Worm (Caenorhabditis elegans) whole organism, young adult: ENCODE results near the gene garr-1.

Experiments used
- B0261.1 ChIP-seq: sonication (generic microtip); optimal IDR thresholded peaks from 2 replicates; lab custom pipeline; 2016; ENCODE audit warnings: mild to moderate bottlenecking, missing genetic modification characterization, moderate library complexity, missing compliant biosample characterization
- B0336.3 ChIP-seq: fragments of 200-800 bp; sonication (Bioruptor generic); IDR thresholded peaks from 2 replicates; pipeline ENCODE4 v1.3.6; 2022; ENCODE audit warnings: missing genetic modification characterization, missing compliant biosample characterization
- F10E7.11 ChIP-seq: sonication (generic microtip); optimal IDR thresholded peaks from 2 replicates; lab custom pipeline; 2017; ENCODE audit warnings: mild to moderate bottlenecking, missing genetic modification characterization, moderate library complexity, missing compliant biosample characterization
- F33H1.4 ChIP-seq: fragments of 200-800 bp; sonication (Bioruptor generic); IDR thresholded peaks from 2 replicates; pipeline ENCODE4 v1.3.6; 2022; ENCODE audit warnings: missing genetic modification reagents, missing genetic modification characterization, missing compliant biosample characterization
- F57A8.1 ChIP-seq: fragments of 200-800 bp; sonication (Bioruptor generic); optimal IDR thresholded peaks from 2 replicates; lab custom pipeline; 2018; ENCODE audit warnings: mild to moderate bottlenecking, missing genetic modification characterization, moderate library complexity, missing compliant biosample characterization
- K11D2.4 ChIP-seq: fragments of 200-800 bp; sonication (Bioruptor generic); IDR thresholded peaks from 2 replicates; pipeline ENCODE4 v1.3.6; 2022; ENCODE audit warnings: missing genetic modification reagents, missing genetic modification characterization, missing compliant biosample characterization
- K12H6.12 ChIP-seq: fragments of 200-800 bp; sonication (Bioruptor generic); optimal IDR thresholded peaks from 2 replicates; lab custom pipeline; 2018; ENCODE audit warnings: mild to moderate bottlenecking, missing genetic modification characterization, missing compliant biosample characterization
- Y53F4B.3 ChIP-seq: fragments of 200-800 bp; sonication (Bioruptor generic); IDR thresholded peaks from 2 replicates; pipeline ENCODE4 v1.3.6; 2022; ENCODE audit warnings: missing genetic modification reagents, missing genetic modification characterization, missing compliant biosample characterization
- Y67H2A.10 ChIP-seq: fragments of 200-800 bp; sonication (Bioruptor generic); conservative IDR thresholded peaks from 2 replicates; pipeline ENCODE4 v1.3.6; 2022; ENCODE audit warnings: missing genetic modification reagents, missing genetic modification characterization, missing compliant biosample characterization
- attf-5 ChIP-seq: fragments of 200-800 bp; sonication (Bioruptor generic); optimal IDR thresholded peaks from 2 replicates; lab custom pipeline; 2018; ENCODE audit warnings: mild to moderate bottlenecking, missing genetic modification characterization, missing compliant biosample characterization
- bed-1 ChIP-seq: fragments of 200-800 bp; sonication (Bioruptor generic); IDR thresholded peaks from 2 replicates; pipeline ENCODE4 v1.3.6; 2022; ENCODE audit warnings: missing genetic modification reagents, missing genetic modification characterization, missing compliant biosample characterization
- ccch-3 ChIP-seq: fragments of 200-800 bp; sonication (Bioruptor generic); optimal IDR thresholded peaks from 2 replicates; lab custom pipeline; 2018; ENCODE audit warnings: mild to moderate bottlenecking, missing genetic modification characterization, missing compliant biosample characterization
- cebp-1 ChIP-seq, 2 experiments: fragments of 200-800 bp in 1 of 2; sonication (Bioruptor generic) in 1 of 2; sonication (generic microtip) in 1 of 2; IDR thresholded peaks in 1 of 2; optimal IDR thresholded peaks in 1 of 2; 2 replicates each; pipeline versions ENCODE4 v1.3.6 to Lab custom; 2017 to 2022; ENCODE audit warnings: missing compliant biosample characterization in 2 of 2, missing genetic modification characterization in 2 of 2, mild to moderate bottlenecking in 1 of 2, missing genetic modification reagents in 1 of 2, moderate library complexity in 1 of 2
- ceh-100 ChIP-seq: fragments of 200-800 bp; sonication (Bioruptor generic); IDR thresholded peaks from 2 replicates; pipeline ENCODE4 v1.3.6; 2022; ENCODE audit warnings: missing genetic modification reagents, missing genetic modification characterization, missing compliant biosample characterization
- ceh-40 ChIP-seq: fragments of 200-800 bp; sonication (Bioruptor generic); IDR thresholded peaks from 2 replicates; pipeline ENCODE4 v1.3.6; 2022; ENCODE audit warnings: missing genetic modification characterization, missing compliant biosample characterization
- ceh-91 ChIP-seq: fragments of 200-800 bp; sonication (Bioruptor generic); IDR thresholded peaks from 2 replicates; pipeline ENCODE4 v1.3.6; 2022; ENCODE audit warnings: missing genetic modification reagents, missing genetic modification characterization, missing compliant biosample characterization
- chd-7 ChIP-seq: sonication (generic microtip); optimal IDR thresholded peaks from 2 replicates; lab custom pipeline; 2016; ENCODE audit warnings: mild to moderate bottlenecking, missing genetic modification characterization, moderate library complexity, missing compliant biosample characterization
- dpff-1 ChIP-seq: sonication (generic microtip); optimal IDR thresholded peaks from 2 replicates; lab custom pipeline; 2017; ENCODE audit warnings: mild to moderate bottlenecking, missing genetic modification characterization, missing compliant biosample characterization
- egrh-3 ChIP-seq: fragments of 200-800 bp; sonication (Bioruptor generic); IDR thresholded peaks from 2 replicates; pipeline ENCODE4 v1.3.6; 2022; ENCODE audit warnings: missing genetic modification reagents, missing genetic modification characterization, missing compliant biosample characterization
- fkh-3 ChIP-seq: sonication (generic microtip); optimal IDR thresholded peaks from 2 replicates; lab custom pipeline; 2016; ENCODE audit warnings: mild to moderate bottlenecking, missing genetic modification characterization, missing compliant biosample characterization
- gei-17 ChIP-seq: fragments of 200-800 bp; sonication (Bioruptor generic); optimal IDR thresholded peaks from 2 replicates; lab custom pipeline; 2018; ENCODE audit warnings: mild to moderate bottlenecking, missing genetic modification characterization, missing compliant biosample characterization
- him-1 ChIP-seq: sonication (generic microtip); optimal IDR thresholded peaks from 2 replicates; lab custom pipeline; 2016; ENCODE audit warnings: missing genotype, missing genetic modification reagents, missing genetic modification characterization, missing compliant biosample characterization
- hlh-12 ChIP-seq: sonication (generic microtip); optimal IDR thresholded peaks from 2 replicates; lab custom pipeline; 2016; ENCODE audit warnings: missing genetic modification characterization, missing compliant biosample characterization
- hmg-1.2 ChIP-seq: fragments of 200-800 bp; sonication (Bioruptor generic); IDR thresholded peaks from 2 replicates; pipeline ENCODE4 v1.3.6; 2022; ENCODE audit warnings: missing genetic modification reagents, missing genetic modification characterization, missing compliant biosample characterization
- let-607 ChIP-seq, 2 experiments: fragments of 200-800 bp in 1 of 2; sonication (Bioruptor generic) in 1 of 2; sonication (generic microtip) in 1 of 2; optimal IDR thresholded peaks; 2 replicates each; lab custom pipeline; 2016 to 2018; ENCODE audit warnings: mild to moderate bottlenecking in 2 of 2, missing compliant biosample characterization in 2 of 2, missing genetic modification characterization in 2 of 2, moderate library complexity in 2 of 2, missing genotype in 1 of 2
- lin-35 ChIP-seq, 3 experiments: fragments of 150-350 bp in 2 of 3; sonication (generic microtip) in 1 of 3; optimal IDR thresholded peaks; 2 replicates each; lab custom pipeline; 2014 to 2018; ENCODE audit warnings: missing biosample characterization in 3 of 3, missing genetic modification characterization in 3 of 3, missing genetic modification reagents in 3 of 3
- lin-40 ChIP-seq: sonication (generic microtip); optimal IDR thresholded peaks from 2 replicates; lab custom pipeline; 2016; ENCODE audit warnings: missing genetic modification characterization, mild to moderate bottlenecking, missing compliant biosample characterization, missing genotype, missing genetic modification reagents
- lin-54 ChIP-seq: fragments of 200-800 bp; sonication (Bioruptor generic); optimal IDR thresholded peaks from 2 replicates; lab custom pipeline; 2018; ENCODE audit warnings: mild to moderate bottlenecking, missing genetic modification characterization, missing compliant biosample characterization
- madf-10 ChIP-seq: sonication (generic microtip); optimal IDR thresholded peaks from 2 replicates; lab custom pipeline; 2016; ENCODE audit warnings: mild to moderate bottlenecking, missing genetic modification characterization, missing compliant biosample characterization
- madf-6 ChIP-seq: fragments of 200-800 bp; sonication (Bioruptor generic); IDR thresholded peaks from 2 replicates; pipeline ENCODE4 v1.3.6; 2022; ENCODE audit warnings: missing genetic modification reagents, missing genetic modification characterization, missing compliant biosample characterization
- mcd-1 ChIP-seq: fragments of 200-800 bp; sonication (Bioruptor generic); IDR thresholded peaks from 2 replicates; pipeline ENCODE4 v1.3.6; 2022; ENCODE audit warnings: missing genetic modification reagents, missing genetic modification characterization, missing compliant biosample characterization
- nfyb-1 ChIP-seq: fragments of 200-800 bp; sonication (Bioruptor generic); IDR thresholded peaks from 2 replicates; pipeline ENCODE4 v1.3.6; 2022; ENCODE audit warnings: missing genetic modification reagents, missing genetic modification characterization, missing compliant biosample characterization
- nhr-179 ChIP-seq: sonication (generic microtip); optimal IDR thresholded peaks from 2 replicates; lab custom pipeline; 2016; ENCODE audit warnings: mild to moderate bottlenecking, missing genetic modification characterization, missing compliant biosample characterization
- nhr-27 ChIP-seq: fragments of 200-800 bp; sonication (Bioruptor generic); optimal IDR thresholded peaks from 2 replicates; lab custom pipeline; 2018; ENCODE audit warnings: mild to moderate bottlenecking, missing genetic modification characterization, moderate library complexity, missing compliant biosample characterization
- nhr-80 ChIP-seq: sonication (generic microtip); optimal IDR thresholded peaks from 2 replicates; lab custom pipeline; 2016; ENCODE audit warnings: missing genetic modification characterization, missing compliant biosample characterization
- pbrm-1 ChIP-seq: fragments of 200-800 bp; sonication (Bioruptor generic); IDR thresholded peaks from 2 replicates; pipeline ENCODE4 v1.3.6; 2022; ENCODE audit warnings: missing genetic modification reagents, missing genetic modification characterization, missing compliant biosample characterization
- rpc-1 ChIP-seq, 2 experiments: fragments of 150-350 bp in 1 of 2; sonication (generic microtip) in 1 of 2; optimal IDR thresholded peaks; 2 replicates each; lab custom pipeline; 2014 to 2018; ENCODE audit warnings: missing biosample characterization in 1 of 2, missing genetic modification characterization in 1 of 2, missing genetic modification reagents in 1 of 2, missing genotype in 1 of 2
- snpc-3.4 ChIP-seq: sonication (generic microtip); optimal IDR thresholded peaks from 2 replicates; lab custom pipeline; 2017; ENCODE audit warnings: missing genetic modification characterization, mild to moderate bottlenecking, missing compliant biosample characterization, antibody characterized with exemption, moderate library complexity, missing genotype, missing genetic modification reagents
- snpc-4 ChIP-seq, 5 experiments: fragments of 150-350 bp in 1 of 5; sonication (generic microtip) in 4 of 5; optimal IDR thresholded peaks; 2 replicates each; lab custom pipeline; 2014 to 2018; ENCODE audit warnings: missing genetic modification characterization in 5 of 5, missing biosample characterization in 3 of 5, antibody characterized with exemption in 2 of 5, mild to moderate bottlenecking in 2 of 5, missing compliant biosample characterization in 2 of 5, missing genotype in 2 of 5, moderate library complexity in 2 of 5, missing genetic modification reagents in 1 of 5
- unc-130 ChIP-seq: sonication (generic microtip); optimal IDR thresholded peaks from 2 replicates; lab custom pipeline; 2016; ENCODE audit warnings: missing genetic modification reagents, missing genetic modification characterization, missing compliant biosample characterization
- unc-62 ChIP-seq: fragments of 150-350 bp; optimal IDR thresholded peaks from 2 replicates; lab custom pipeline; 2014; ENCODE audit warnings: missing biosample characterization, missing genetic modification reagents, missing genetic modification characterization
- zim-3 ChIP-seq: sonication (generic microtip); optimal IDR thresholded peaks from 2 replicates; lab custom pipeline; 2017; ENCODE audit warnings: mild to moderate bottlenecking, missing genetic modification characterization, moderate library complexity, missing compliant biosample characterization
- ztf-22 ChIP-seq: fragments of 200-800 bp; sonication (Bioruptor generic); optimal IDR thresholded peaks from 2 replicates; lab custom pipeline; 2018; ENCODE audit warnings: mild to moderate bottlenecking, missing genetic modification characterization, moderate library complexity, missing compliant biosample characterization
- ztf-26 ChIP-seq: sonication (generic microtip); optimal IDR thresholded peaks from 2 replicates; lab custom pipeline; 2017; ENCODE audit warnings: missing genetic modification characterization, missing compliant biosample characterization
- ztf-28 ChIP-seq: fragments of 200-800 bp; sonication (Bioruptor generic); IDR thresholded peaks from 2 replicates; pipeline ENCODE4 v1.3.6; 2022; ENCODE audit warnings: missing genetic modification reagents, missing genetic modification characterization, missing compliant biosample characterization
- ztf-3 ChIP-seq: fragments of 200-800 bp; sonication (Bioruptor generic); optimal IDR thresholded peaks from 2 replicates; lab custom pipeline; 2018; ENCODE audit warnings: mild to moderate bottlenecking, missing genetic modification characterization, missing compliant biosample characterization

Gene garr-1

DNA sequence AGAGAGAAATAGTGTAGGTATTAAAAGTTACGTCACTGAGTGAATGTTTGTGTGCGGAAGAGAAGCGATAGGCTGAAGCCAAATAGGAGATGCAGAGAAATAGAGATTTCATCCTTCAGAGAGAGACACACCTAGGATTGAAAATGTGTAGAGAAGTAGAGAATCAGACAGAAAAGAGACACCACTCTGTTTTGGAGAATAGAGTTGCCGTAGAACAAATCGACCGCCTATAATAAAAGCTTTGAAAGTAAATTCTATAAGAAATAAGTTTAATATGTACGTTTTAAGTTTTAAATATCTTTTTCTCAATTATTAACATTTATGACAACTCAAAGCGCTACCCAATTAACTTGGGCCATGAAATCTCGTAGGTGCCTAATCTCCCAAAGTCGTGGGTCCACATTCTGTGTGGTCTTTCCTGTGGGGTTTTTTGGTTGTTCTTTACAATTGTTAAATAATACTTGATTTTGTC is 15.5 kb upstream of the garr-1 start, which contains the start of gene T07A9.12:
Gene T07A9.12, plus strand, starts transcription at position 448 of the 472 bp plus-strand sequence.
- TF ChIP-seq hmg-1.2 = peak; percentile 93
- peak; percentile 32 for TF ChIP-seq madf-10
- TF ChIP-seq lin-35 (GFP tag; optimal IDR thresholded peaks at IDR 0.05; lab: Kevin White, UChicago) = peak in 1 of 3 experiments; percentile 39
- TF ChIP-seq K12H6.12 = peak; percentile 75
- TF ChIP-seq lin-40 = peak; percentile 72
- peak; percentile 83 for TF ChIP-seq attf-5 (GFP tag; lab: Kevin White, UChicago)
- TF ChIP-seq B0336.3 (GFP tag; lab: Robert Waterston, UW) = no peak
- no peak for TF ChIP-seq snpc-4 (GFP tag; optimal IDR thresholded peaks at IDR 0.05; lab: Kevin White, UChicago)
- TF ChIP-seq snpc-4 (tag; optimal IDR thresholded peaks at IDR 0.05; lab: Kevin White, UChicago) = peak in 1 of 4 experiments; percentile 34
- TF ChIP-seq F33H1.4 = no peak
- TF ChIP-seq K11D2.4 (GFP tag; lab: Robert Waterston, UW) = 0 out of 2 replicates have a peak, but pooled peaks have one; percentile 13
- no peak for TF ChIP-seq zim-3 (tag; lab: Kevin White, UChicago)
- peak; percentile 90 for TF ChIP-seq ceh-100 (GFP tag; lab: Robert Waterston, UW)
- TF ChIP-seq let-607 (tag; optimal IDR thresholded peaks at IDR 0.05; lab: Kevin White, UChicago) = peak in 1 of 2 experiments; percentile 32
- peak; percentile 2 for TF ChIP-seq lin-54
- TF ChIP-seq fkh-3 (tag; lab: Kevin White, UChicago) = no peak
- TF ChIP-seq snpc-3.4 (tag; lab: Kevin White, UChicago) = no peak
- peak; percentile 45 for TF ChIP-seq mcd-1 (GFP tag; lab: Robert Waterston, UW)
- TF ChIP-seq nhr-80 (tag; lab: Kevin White, UChicago) = peak; percentile 45
- TF ChIP-seq egrh-3 (GFP tag; lab: Robert Waterston, UW) = peak; percentile 21; the same call in 1 of the 2 replicates
- TF ChIP-seq cebp-1 (GFP tag; IDR thresholded peaks at IDR 0.05; lab: Robert Waterston, UW) = no peak
- TF ChIP-seq cebp-1 (tag; optimal IDR thresholded peaks at IDR 0.05; lab: Kevin White, UChicago) = peak; percentile 67

DNA sequence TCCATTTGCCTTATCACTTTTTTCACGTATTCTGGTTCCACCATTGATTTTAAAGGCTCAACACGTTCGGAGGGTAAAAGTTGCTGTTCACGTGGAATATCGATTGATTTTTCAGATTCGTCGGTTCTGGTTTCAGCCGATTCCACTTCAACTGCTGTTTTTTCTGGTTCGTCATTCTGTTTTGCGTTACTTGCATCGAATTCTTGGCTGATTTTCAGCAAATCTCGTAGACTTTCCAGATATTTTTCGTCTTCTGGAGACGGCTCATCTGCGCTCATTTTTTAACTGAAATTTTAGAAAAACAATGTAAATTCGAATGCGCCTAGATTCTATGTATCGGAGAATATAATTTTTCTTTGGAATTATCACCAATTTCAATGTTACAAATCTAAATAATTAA is 6.3 kb upstream of the garr-1 start, which contains the start of gene eri-1:
Gene eri-1, minus strand, starts transcription at position 285 of the 400 bp plus-strand sequence.
- TF ChIP-seq nhr-27 (tag; lab: Kevin White, UChicago) (no peak), madf-6 (GFP tag; lab: Robert Waterston, UW) (peak; percentile 56; the same call in 1 of the 2 replicates), Y67H2A.10 (GFP tag; lab: Robert Waterston, UW) (no peak), ztf-28 (GFP tag; lab: Robert Waterston, UW) (no peak), bed-1 (no peak), him-1 (tag; lab: Kevin White, UChicago) (no peak), ceh-91 (no peak), F57A8.1 (GFP tag; lab: Kevin White, UChicago) (no peak), ceh-40 (GFP tag; lab: Robert Waterston, UW) (no peak), B0336.3 (GFP tag; lab: Robert Waterston, UW) (peak; percentile 78), nfyb-1 (GFP tag; lab: Robert Waterston, UW) (no peak), ztf-26 (no peak), ztf-3 (no peak), unc-62 (GFP tag; lab: Kevin White, UChicago) (no peak), egrh-3 (GFP tag; lab: Robert Waterston, UW) (no peak), ccch-3 (GFP tag; lab: Kevin White, UChicago) (no peak), pbrm-1 (no peak), chd-7 (no peak), nhr-179 (tag; lab: Kevin White, UChicago) (no peak), unc-130 (GFP tag; lab: Kevin White, UChicago) (peak; percentile 35), snpc-3.4 (tag; lab: Kevin White, UChicago) (no peak), hlh-12 (tag; lab: Kevin White, UChicago) (no peak), dpff-1 (no peak), Y53F4B.3 (GFP tag; lab: Robert Waterston, UW) (no peak), gei-17 (GFP tag; lab: Kevin White, UChicago) (no peak), B0261.1 (tag; lab: Kevin White, UChicago) (no peak), ztf-22 (GFP tag; lab: Kevin White, UChicago) (no peak), F10E7.11 (tag; lab: Kevin White, UChicago) (peak; percentile 16), rpc-1 (optimal IDR thresholded peaks at IDR 0.05; lab: Kevin White, UChicago) (no peak), rpc-1 (tag; optimal IDR thresholded peaks at IDR 0.05; lab: Kevin White, UChicago) (no peak)
